Worm (Caenorhabditis elegans) whole organism, midembryonic: ENCODE measurements around the gene rbm-7.

Experiments
- T22C8.4 ChIP-seq: fragments of 200-800 bp; sonication (Bioruptor generic); IDR thresholded peaks from 2 replicates; pipeline ENCODE4 v1.3.6; 2022; ENCODE audit warnings: missing genetic modification characterization, missing compliant biosample characterization
- cog-1 ChIP-seq: sonication (generic microtip); optimal IDR thresholded peaks from 2 replicates; lab custom pipeline; 2016; ENCODE audit warnings: missing genetic modification characterization, missing compliant biosample characterization
- flt-1 ChIP-seq: fragments of 200-800 bp; sonication (Bioruptor generic); IDR thresholded peaks from 2 replicates; pipeline ENCODE4 v1.3.6; 2022; ENCODE audit warnings: missing genetic modification characterization, missing compliant biosample characterization
- klf-2 ChIP-seq: fragments of 200-800 bp; sonication (Bioruptor generic); conservative IDR thresholded peaks from 2 replicates; pipeline ENCODE4 v1.3.6; 2022; ENCODE audit warnings: missing genetic modification reagents, missing genetic modification characterization, missing compliant biosample characterization
- med-1 ChIP-seq: sonication (generic microtip); optimal IDR thresholded peaks from 2 replicates; lab custom pipeline; 2017; ENCODE audit warnings: missing genetic modification characterization, mild to moderate bottlenecking, missing compliant biosample characterization, antibody characterized with exemption, missing genetic modification reagents; ENCODE audit not compliant: insufficient read depth
- ref-1 ChIP-seq: fragments of 200-800 bp; sonication (Bioruptor generic); conservative IDR thresholded peaks from 2 replicates; pipeline ENCODE4 v1.3.6; 2022; ENCODE audit warnings: missing genetic modification reagents, missing genetic modification characterization, missing compliant biosample characterization
- tab-1 ChIP-seq: fragments of 200-800 bp; sonication (Bioruptor generic); IDR thresholded peaks from 2 replicates; pipeline ENCODE4 v1.3.6; 2022; ENCODE audit warnings: missing genetic modification characterization, missing compliant biosample characterization
- ztf-23 ChIP-seq: fragments of 200-800 bp; sonication (Bioruptor generic); IDR thresholded peaks from 2 replicates; pipeline ENCODE4 v1.3.6; 2022; ENCODE audit warnings: missing genetic modification reagents, missing genetic modification characterization, missing compliant biosample characterization
- ztf-29 ChIP-seq: fragments of 200-800 bp; sonication (Bioruptor generic); IDR thresholded peaks from 2 replicates; pipeline ENCODE4 v1.3.6; 2022; ENCODE audit warnings: missing genetic modification reagents, missing genetic modification characterization, missing compliant biosample characterization

Gene rbm-7

DNA sequence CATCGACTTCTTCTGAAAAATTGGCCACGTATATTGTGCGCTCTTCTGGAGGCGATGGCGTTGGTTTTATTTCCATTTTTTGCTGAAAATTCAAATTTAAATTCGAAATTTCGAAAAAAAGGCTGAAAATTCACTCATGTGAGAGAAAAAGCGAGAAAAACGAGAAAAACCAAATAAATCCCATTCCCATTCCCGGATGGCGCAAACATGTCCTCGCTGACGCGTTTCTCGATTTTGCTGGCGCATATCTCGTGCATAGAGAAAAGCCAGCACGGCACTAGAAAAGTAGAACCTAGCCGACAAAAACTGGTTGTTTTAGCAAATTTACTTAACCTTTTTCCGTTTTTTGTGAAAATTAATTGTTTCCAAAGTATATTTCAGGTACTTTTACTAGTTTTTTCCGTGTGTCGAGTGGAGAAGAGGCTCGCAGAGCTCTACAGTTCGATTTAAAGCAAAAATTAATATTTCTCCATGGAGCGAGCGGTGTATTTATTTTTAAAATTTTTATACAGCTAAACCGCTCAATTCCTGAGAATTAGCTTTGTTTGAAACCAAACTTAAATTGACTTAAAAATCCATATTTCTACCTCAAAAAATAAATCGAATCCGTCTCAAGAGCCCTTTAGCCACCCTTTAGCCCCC lies at the start of gene rbm-7:
TSS of gene rbm-7 (minus strand) at position 82 of the 642 bp plus-strand sequence.
- no peak for TF ChIP-seq flt-1 (GFP tag; lab: Robert Waterston, UW)
- no peak for TF ChIP-seq med-1
- no peak for TF ChIP-seq ztf-29 (GFP tag; lab: Robert Waterston, UW)
- no peak for TF ChIP-seq ref-1 (GFP tag; lab: Robert Waterston, UW)
- TF ChIP-seq T22C8.4 (GFP tag; lab: Robert Waterston, UW), result no peak
- no peak for TF ChIP-seq cog-1 (tag; lab: Kevin White, UChicago)
- no peak for TF ChIP-seq klf-2 (GFP tag; lab: Robert Waterston, UW)
- TF ChIP-seq tab-1, result no peak
- no peak for TF ChIP-seq ztf-23

- TF ChIP-seq cog-1 (tag; lab: Kevin White, UChicago), result no peak
- TF ChIP-seq ref-1 (GFP tag; lab: Robert Waterston, UW), result no peak
- TF ChIP-seq T22C8.4 (GFP tag; lab: Robert Waterston, UW), result no peak
- TF ChIP-seq flt-1 (GFP tag; lab: Robert Waterston, UW), result no peak
- no peak for TF ChIP-seq med-1
Measured at ce11 chrIII:12980770-12981169, 49.1 kb upstream of the rbm-7 start, which contains the start of gene ZK1010.4. Gene ZK1010.4 (plus strand): TSS chrIII:12981070.

- TF ChIP-seq T22C8.4 (GFP tag; lab: Robert Waterston, UW), result peak; percentile 26; the same call in 1 of the 2 replicates
- 0 out of 2 replicates have a peak, but pooled peaks have one; percentile 25 for TF ChIP-seq ztf-23
- TF ChIP-seq med-1, result no peak
- no peak for TF ChIP-seq flt-1 (GFP tag; lab: Robert Waterston, UW)
- TF ChIP-seq cog-1 (tag; lab: Kevin White, UChicago), result peak; percentile 10
- TF ChIP-seq ztf-29 (GFP tag; lab: Robert Waterston, UW), result no peak
Measured at ce11 chrIII:12978473-12979174, 47.0 kb upstream of the rbm-7 start, which contains the start of the genes ubq-2 and frg-1. Gene ubq-2 (minus strand): TSS chrIII:12978523. Gene frg-1 (plus strand): TSS chrIII:12979162.

DNA sequence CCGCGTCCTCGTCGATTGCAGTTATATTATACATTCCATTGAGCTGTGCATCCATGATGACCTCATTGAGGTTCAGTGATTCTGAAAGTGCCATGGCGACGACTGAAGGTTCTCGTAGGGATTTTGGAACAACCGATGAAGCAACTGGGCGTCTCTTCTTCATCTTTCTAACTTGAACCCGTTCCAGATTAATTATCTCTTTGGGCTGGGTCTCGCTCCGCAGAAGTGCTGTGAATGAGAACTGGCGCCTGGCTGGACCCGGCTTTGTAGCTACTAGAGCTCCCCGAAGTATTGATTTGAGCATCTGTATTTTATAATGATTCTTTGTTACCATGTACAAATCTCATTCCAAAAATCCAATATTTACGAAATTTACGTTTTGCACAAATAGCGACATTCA lies 45.9 kb upstream of the rbm-7 start, which contains the start of gene ZK1010.2:
TSS of gene ZK1010.2 (minus strand) at position 304 of the 400 bp plus-strand sequence.
- TF ChIP-seq tab-1 (no peak), ztf-29 (GFP tag; lab: Robert Waterston, UW) (no peak), klf-2 (GFP tag; lab: Robert Waterston, UW) (no peak)

DNA sequence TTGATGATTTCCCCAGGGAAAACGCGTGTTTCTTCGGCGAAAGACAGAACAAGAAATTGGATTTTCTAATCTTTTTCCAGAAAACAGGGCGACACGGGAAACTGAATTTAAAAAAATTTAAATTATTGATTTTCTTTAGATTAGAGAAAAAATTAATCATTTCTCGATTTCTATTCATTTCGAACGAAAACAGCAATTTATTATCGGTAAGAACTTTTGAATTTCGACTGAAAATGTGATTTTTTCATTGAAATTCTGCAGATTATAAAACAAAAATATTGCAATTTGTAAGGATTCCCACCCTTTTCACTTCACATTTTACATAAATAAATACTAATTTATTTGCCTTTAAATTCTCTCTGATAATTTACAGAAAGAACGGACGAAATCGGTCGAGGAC lies 40.7 kb upstream of the rbm-7 start, which contains the start of gene bckd-1A:
TSS of gene bckd-1A (minus strand) at position 101 of the 400 bp plus-strand sequence.
- TF ChIP-seq klf-2 (GFP tag; lab: Robert Waterston, UW) (no peak), tab-1 (no peak), flt-1 (GFP tag; lab: Robert Waterston, UW) (no peak), ztf-23 (no peak)

ce11 chrIII:12971828-12972379 lies 40.2 kb upstream of the rbm-7 start:
- TF ChIP-seq ztf-23, result no peak
- TF ChIP-seq ztf-29 (GFP tag; lab: Robert Waterston, UW), result no peak
- no peak for TF ChIP-seq T22C8.4 (GFP tag; lab: Robert Waterston, UW)
- TF ChIP-seq flt-1 (GFP tag; lab: Robert Waterston, UW), result no peak
- TF ChIP-seq cog-1 (tag; lab: Kevin White, UChicago), result no peak
- TF ChIP-seq tab-1, result no peak
- TF ChIP-seq ref-1 (GFP tag; lab: Robert Waterston, UW), result no peak
- no peak for TF ChIP-seq med-1
- no peak for TF ChIP-seq klf-2 (GFP tag; lab: Robert Waterston, UW)

ce11 chrIII:12968330-12968729 lies 36.7 kb upstream of the rbm-7 start:
- TF ChIP-seq flt-1 (GFP tag; lab: Robert Waterston, UW), result no peak
- TF ChIP-seq med-1, result no peak
- no peak for TF ChIP-seq ztf-29 (GFP tag; lab: Robert Waterston, UW)
- TF ChIP-seq cog-1 (tag; lab: Kevin White, UChicago), result no peak
- no peak for TF ChIP-seq ztf-23
- TF ChIP-seq ref-1 (GFP tag; lab: Robert Waterston, UW), result no peak
- TF ChIP-seq klf-2 (GFP tag; lab: Robert Waterston, UW), result no peak
- no peak for TF ChIP-seq tab-1
- TF ChIP-seq T22C8.4 (GFP tag; lab: Robert Waterston, UW), result no peak

DNA sequence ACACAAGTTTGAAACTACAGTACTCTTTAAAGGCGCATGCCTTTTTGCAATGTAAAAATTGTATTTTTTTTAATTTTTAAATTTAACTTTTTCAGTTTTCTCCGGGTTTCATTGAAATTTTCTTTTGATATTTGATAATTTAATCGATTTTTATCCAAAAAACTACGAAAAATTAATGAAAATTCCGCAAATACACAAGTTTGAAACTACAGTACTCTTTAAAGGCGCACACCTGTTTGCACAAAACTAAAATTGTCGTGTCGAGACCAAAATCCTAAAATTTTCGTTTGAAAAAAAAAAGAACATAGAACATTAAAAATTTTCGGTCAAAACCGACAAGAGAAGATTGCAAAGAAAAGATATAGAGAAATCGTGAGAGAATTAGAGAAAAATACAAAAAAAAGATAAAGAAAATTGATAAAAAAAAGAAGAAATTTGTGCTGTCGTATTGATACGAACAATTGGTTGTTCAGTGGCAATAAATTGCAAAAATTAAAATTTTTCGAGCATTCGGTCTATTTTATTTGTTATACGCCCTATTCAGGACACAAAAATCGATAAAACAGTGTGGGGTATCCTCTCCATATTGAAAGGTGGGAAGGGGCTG lies 35.9 kb upstream of the rbm-7 start:
- TF ChIP-seq flt-1 (GFP tag; lab: Robert Waterston, UW) (no peak), T22C8.4 (GFP tag; lab: Robert Waterston, UW) (peak; percentile 66; the same call in 1 of the 2 replicates)

DNA sequence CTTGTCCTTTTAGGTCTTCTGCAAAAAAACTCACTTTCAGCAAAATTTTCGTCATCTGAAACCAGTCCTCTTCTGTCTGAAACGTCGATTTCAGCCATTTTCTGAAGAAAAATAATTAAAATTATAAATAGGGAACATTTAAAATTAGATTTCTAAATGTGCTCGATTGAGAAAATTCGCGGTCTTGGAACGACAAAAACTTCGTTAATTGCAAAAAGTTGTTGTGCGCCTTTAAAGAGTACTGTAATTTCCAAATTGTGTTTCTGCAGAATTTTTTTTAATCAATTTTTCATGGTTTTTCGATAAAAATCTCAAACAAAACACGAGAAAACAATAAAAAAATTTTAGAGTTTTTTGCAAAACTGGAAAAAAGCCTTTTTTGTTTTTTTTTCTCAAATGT lies 35.2 kb upstream of the rbm-7 start, which contains the start of gene ttm-1:
TSS of gene ttm-1 (minus strand) at position 101 of the 400 bp plus-strand sequence.
- no peak for TF ChIP-seq T22C8.4 (GFP tag; lab: Robert Waterston, UW)
- no peak for TF ChIP-seq med-1
- no peak for TF ChIP-seq cog-1 (tag; lab: Kevin White, UChicago)
- TF ChIP-seq flt-1 (GFP tag; lab: Robert Waterston, UW), result no peak
- no peak for TF ChIP-seq ztf-29 (GFP tag; lab: Robert Waterston, UW)
- TF ChIP-seq klf-2 (GFP tag; lab: Robert Waterston, UW), result no peak
